Fruit fly (Drosophila melanogaster): Measurements from ENCODE around the gene ND-42.

The ND-42 gene

DNA sequence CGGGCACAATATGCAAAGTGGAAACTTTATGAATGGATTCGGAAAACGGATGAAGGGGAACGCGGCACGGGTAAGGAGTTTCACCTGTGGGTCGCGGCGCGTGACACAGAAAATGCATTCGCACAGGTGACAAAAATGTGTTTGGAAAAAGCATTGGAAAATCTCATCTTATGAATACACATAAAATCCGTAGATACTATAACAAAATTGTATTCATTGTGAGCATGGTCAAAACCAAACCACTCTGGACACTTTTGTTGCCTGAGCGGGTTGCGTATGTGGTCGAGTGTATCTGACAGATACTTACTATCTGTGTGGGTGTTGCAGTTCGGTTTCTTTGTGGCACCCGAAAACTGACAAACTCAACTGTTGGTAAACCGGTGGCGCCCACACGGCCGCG lies 12.0 kb downstream of the ND-42 start (continued):
- no peak for TF ChIP-seq cas (GFP tag; IDR thresholded peaks at IDR 0.05)
- no peak for TF ChIP-seq CkIIα-i1 (GFP tag; IDR thresholded peaks at IDR 0.05)
- TF ChIP-seq CG8359 (GFP tag; optimal IDR thresholded peaks at IDR 0.05; ENCODE audit: borderline replicate concordance) = no peak
- no peak for TF ChIP-seq crc (GFP tag; optimal IDR thresholded peaks at IDR 0.05)
- TF ChIP-seq CG17359 (tag; optimal IDR thresholded peaks at IDR 0.05) = peak; percentile 61
- TF ChIP-seq ac (GFP tag; optimal IDR thresholded peaks at IDR 0.05) = no peak
- TF ChIP-seq h (optimal IDR thresholded peaks at IDR 0.05) = no peak
- TF ChIP-seq ap (GFP tag; IDR thresholded peaks at IDR 0.05) = peak; percentile 70
- TF ChIP-seq CG13424 (tag; optimal IDR thresholded peaks at IDR 0.05) = peak; percentile 53
- TF ChIP-seq CG1603 (tag; optimal IDR thresholded peaks at IDR 0.05) = no peak
- TF ChIP-seq Dad (GFP tag; optimal IDR thresholded peaks at IDR 0.05) = no peak
- TF ChIP-seq CG1602 (GFP tag; optimal IDR thresholded peaks at IDR 0.05) = peak; percentile 20
- TF ChIP-seq lov (optimal IDR thresholded peaks at IDR 0.05) = no peak
- peak; percentile 82; the same call in 2 of the 3 replicates for TF ChIP-seq lov (GFP tag; IDR thresholded peaks at IDR 0.05)
- TF ChIP-seq CG11456 (GFP tag; IDR thresholded peaks at IDR 0.05) = 0 out of 3 replicates have a peak, but pooled peaks have one; percentile 21
- peak; percentile 4 for TF ChIP-seq CG30431 (GFP tag; optimal IDR thresholded peaks at IDR 0.05)
- 0 out of 3 replicates have a peak, but pooled peaks have one; percentile 17 for TF ChIP-seq CG7357 (GFP tag; IDR thresholded peaks at IDR 0.05)
- TF ChIP-seq Tbp (GFP tag; optimal IDR thresholded peaks at IDR 0.05) = no peak
- no peak for TF ChIP-seq CG11560 (tag; IDR thresholded peaks at IDR 0.05)
- TF ChIP-seq Optix (GFP tag; IDR thresholded peaks at IDR 0.05) = peak; percentile 69; the same call in 2 of the 3 replicates
- no peak for TF ChIP-seq z (GFP tag; IDR thresholded peaks at IDR 0.05)
- no peak for TF ChIP-seq hbn (GFP tag; IDR thresholded peaks at IDR 0.05; ENCODE audit: partially characterized antibody)
- TF ChIP-seq CG18599 (GFP tag; optimal IDR thresholded peaks at IDR 0.05) = no peak
- TF ChIP-seq CG42726 (GFP tag; IDR thresholded peaks at IDR 0.05; ENCODE audit: partially characterized antibody) = no peak
- no peak for TF ChIP-seq nerfin-1 (tag; optimal IDR thresholded peaks at IDR 0.05)
- TF ChIP-seq Nf-YA (GFP tag; IDR thresholded peaks at IDR 0.05) = peak; percentile 42; the same call in 1 of the 2 replicates
- TF ChIP-seq sc (optimal IDR thresholded peaks at IDR 0.05) = no peak
- TF ChIP-seq sc (GFP tag; optimal IDR thresholded peaks at IDR 0.05) = no peak
- TF ChIP-seq CG12769 (tag; optimal IDR thresholded peaks at IDR 0.05) = no peak
- peak; percentile 82 for TF ChIP-seq stc (GFP tag; IDR thresholded peaks at IDR 0.05)
- TF ChIP-seq CG32767 (GFP tag; IDR thresholded peaks at IDR 0.05) = peak; percentile 65
- no peak for TF ChIP-seq CG10543 (GFP tag; optimal IDR thresholded peaks at IDR 0.05)
- peak; percentile 29 for TF ChIP-seq CG13775 (GFP tag; optimal IDR thresholded peaks at IDR 0.05)
- TF ChIP-seq YL-1 (GFP tag; optimal IDR thresholded peaks at IDR 0.05) = no peak
- TF ChIP-seq CG7963 (GFP tag; IDR thresholded peaks at IDR 0.05; ENCODE audit: partially characterized antibody) = no peak
- no peak for TF ChIP-seq dimm (GFP tag; IDR thresholded peaks at IDR 0.05)
- peak; percentile 93 for TF ChIP-seq sens (GFP tag)
- TF ChIP-seq CG8478 (optimal IDR thresholded peaks at IDR 0.05) = no peak
- peak; percentile 57 for TF ChIP-seq lmd (GFP tag; IDR thresholded peaks at IDR 0.05)
- TF ChIP-seq CG5245 (GFP tag; optimal IDR thresholded peaks at IDR 0.05) = peak; percentile 15
- TF ChIP-seq gt (GFP tag; IDR thresholded peaks at IDR 0.05) = no peak
- no peak for TF ChIP-seq CG15514 (GFP tag; optimal IDR thresholded peaks at IDR 0.05)
- TF ChIP-seq Lim3 (GFP tag; IDR thresholded peaks at IDR 0.05) = no peak
- TF ChIP-seq jumu (GFP tag; optimal IDR thresholded peaks at IDR 0.05) = peak; percentile 10
- TF ChIP-seq pho (GFP tag; optimal IDR thresholded peaks at IDR 0.05) = no peak
- no peak for TF ChIP-seq CG9437 (GFP tag; optimal IDR thresholded peaks at IDR 0.05)
- TF ChIP-seq row (GFP tag; IDR thresholded peaks at IDR 0.05) = peak; percentile 78
- TF ChIP-seq cwo (GFP tag; optimal IDR thresholded peaks at IDR 0.05) = peak; percentile 23
- TF ChIP-seq D19B (GFP tag; optimal IDR thresholded peaks at IDR 0.05) = no peak
- TF ChIP-seq CG4854 (GFP tag; optimal IDR thresholded peaks at IDR 0.05) = no peak
- TF ChIP-seq CG34422 (GFP tag; IDR thresholded peaks at IDR 0.05) = peak; percentile 76
- peak; percentile 61 for TF ChIP-seq Xbp1 (GFP tag; optimal IDR thresholded peaks at IDR 0.05)
- TF ChIP-seq ase (GFP tag; IDR thresholded peaks at IDR 0.05) = peak; percentile 72; the same call in 2 of the 3 replicates

Data from whole organism, embryonic.